Worm (Caenorhabditis elegans) whole organism, young adult: Measurements from ENCODE around the gene F14F3.5.

Experiments
- B0035.1 ChIP-seq: sonication (generic microtip); optimal IDR thresholded peaks from 2 replicates; lab custom pipeline; 2016; ENCODE audit warnings: missing genetic modification characterization, mild to moderate bottlenecking, missing compliant biosample characterization, missing genotype, missing genetic modification reagents
- D2030.7 ChIP-seq: fragments of 200-800 bp; sonication (Bioruptor generic); IDR thresholded peaks from 2 replicates; pipeline ENCODE4 v1.3.6; 2022; ENCODE audit warnings: missing genetic modification reagents, missing genetic modification characterization, missing compliant biosample characterization
- F33H1.4 ChIP-seq: fragments of 200-800 bp; sonication (Bioruptor generic); IDR thresholded peaks from 2 replicates; pipeline ENCODE4 v1.3.6; 2022; ENCODE audit warnings: missing genetic modification reagents, missing genetic modification characterization, missing compliant biosample characterization
- F55B11.4 ChIP-seq: sonication (generic microtip); optimal IDR thresholded peaks from 2 replicates; lab custom pipeline; 2016; ENCODE audit warnings: missing compliant biosample characterization, missing genetic modification characterization, borderline replicate concordance; ENCODE audit not compliant: insufficient read depth
- K11D2.4 ChIP-seq: fragments of 200-800 bp; sonication (Bioruptor generic); IDR thresholded peaks from 2 replicates; pipeline ENCODE4 v1.3.6; 2022; ENCODE audit warnings: missing genetic modification reagents, missing genetic modification characterization, missing compliant biosample characterization
- K12H6.12 ChIP-seq: fragments of 200-800 bp; sonication (Bioruptor generic); optimal IDR thresholded peaks from 2 replicates; lab custom pipeline; 2018; ENCODE audit warnings: mild to moderate bottlenecking, missing genetic modification characterization, missing compliant biosample characterization
- T07F8.4 ChIP-seq: sonication (generic microtip); optimal IDR thresholded peaks from 2 replicates; lab custom pipeline; 2016; ENCODE audit warnings: mild to moderate bottlenecking, missing genetic modification characterization, moderate library complexity, missing compliant biosample characterization
- T26A5.8 ChIP-seq: sonication (generic microtip); optimal IDR thresholded peaks from 2 replicates; lab custom pipeline; 2016; ENCODE audit warnings: missing genetic modification characterization, missing compliant biosample characterization
- Y53F4B.3 ChIP-seq: fragments of 200-800 bp; sonication (Bioruptor generic); IDR thresholded peaks from 2 replicates; pipeline ENCODE4 v1.3.6; 2022; ENCODE audit warnings: missing genetic modification reagents, missing genetic modification characterization, missing compliant biosample characterization
- Y56A3A.18 ChIP-seq: fragments of 200-800 bp; sonication (Bioruptor generic); IDR thresholded peaks from 2 replicates; pipeline ENCODE4 v1.3.6; 2022; ENCODE audit warnings: missing genetic modification reagents, missing genetic modification characterization, missing compliant biosample characterization
- Y67H2A.10 ChIP-seq: fragments of 200-800 bp; sonication (Bioruptor generic); conservative IDR thresholded peaks from 2 replicates; pipeline ENCODE4 v1.3.6; 2022; ENCODE audit warnings: missing genetic modification reagents, missing genetic modification characterization, missing compliant biosample characterization
- Y79H2A.3 ChIP-seq: fragments of 200-800 bp; sonication (Bioruptor generic); conservative IDR thresholded peaks from 2 replicates; pipeline ENCODE4 v1.3.6; 2022; ENCODE audit warnings: missing genetic modification reagents, missing genetic modification characterization, missing compliant biosample characterization
- Y95B8A.8 ChIP-seq: fragments of 200-800 bp; sonication (Bioruptor generic); IDR thresholded peaks from 2 replicates; pipeline ENCODE4 v1.3.6; 2022; ENCODE audit warnings: missing genetic modification reagents, missing genetic modification characterization, missing compliant biosample characterization
- athp-1 ChIP-seq: sonication (generic microtip); optimal IDR thresholded peaks from 2 replicates; lab custom pipeline; 2017; ENCODE audit warnings: mild to moderate bottlenecking, missing genetic modification characterization, missing compliant biosample characterization
- ccch-3 ChIP-seq: fragments of 200-800 bp; sonication (Bioruptor generic); optimal IDR thresholded peaks from 2 replicates; lab custom pipeline; 2018; ENCODE audit warnings: mild to moderate bottlenecking, missing genetic modification characterization, missing compliant biosample characterization
- ceh-58 ChIP-seq: fragments of 200-800 bp; sonication (Bioruptor generic); IDR thresholded peaks from 2 replicates; pipeline ENCODE4 v1.3.6; 2022; ENCODE audit warnings: missing genetic modification characterization, missing compliant biosample characterization
- ceh-79 ChIP-seq: sonication (generic microtip); optimal IDR thresholded peaks from 2 replicates; lab custom pipeline; 2017; ENCODE audit warnings: mild to moderate bottlenecking, missing genetic modification characterization, missing compliant biosample characterization
- chd-7 ChIP-seq: sonication (generic microtip); optimal IDR thresholded peaks from 2 replicates; lab custom pipeline; 2016; ENCODE audit warnings: mild to moderate bottlenecking, missing genetic modification characterization, moderate library complexity, missing compliant biosample characterization
- die-1 ChIP-seq: sonication (generic microtip); optimal IDR thresholded peaks from 2 replicates; lab custom pipeline; 2016; ENCODE audit warnings: missing genotype, mild to moderate bottlenecking, missing genetic modification characterization, missing compliant biosample characterization
- dox-1 ChIP-seq: fragments of 200-800 bp; sonication (Bioruptor generic); IDR thresholded peaks from 2 replicates; pipeline ENCODE4 v1.3.6; 2022; ENCODE audit warnings: missing genetic modification reagents, missing genetic modification characterization, missing compliant biosample characterization
- dpff-1 ChIP-seq: sonication (generic microtip); optimal IDR thresholded peaks from 2 replicates; lab custom pipeline; 2017; ENCODE audit warnings: mild to moderate bottlenecking, missing genetic modification characterization, missing compliant biosample characterization
- egl-18 ChIP-seq: fragments of 200-800 bp; sonication (Bioruptor generic); IDR thresholded peaks from 2 replicates; pipeline ENCODE4 v1.3.6; 2022; ENCODE audit warnings: missing genetic modification reagents, missing genetic modification characterization, missing compliant biosample characterization
- egrh-3 ChIP-seq: fragments of 200-800 bp; sonication (Bioruptor generic); IDR thresholded peaks from 2 replicates; pipeline ENCODE4 v1.3.6; 2022; ENCODE audit warnings: missing genetic modification reagents, missing genetic modification characterization, missing compliant biosample characterization
- ets-4 ChIP-seq: fragments of 200-800 bp; sonication (Bioruptor generic); optimal IDR thresholded peaks from 2 replicates; lab custom pipeline; 2018; ENCODE audit warnings: mild to moderate bottlenecking, missing genetic modification characterization, missing compliant biosample characterization
- him-1 ChIP-seq: sonication (generic microtip); optimal IDR thresholded peaks from 2 replicates; lab custom pipeline; 2016; ENCODE audit warnings: missing genotype, missing genetic modification reagents, missing genetic modification characterization, missing compliant biosample characterization
- hrde-1 ChIP-seq: sonication (generic microtip); optimal IDR thresholded peaks from 2 replicates; lab custom pipeline; 2016; ENCODE audit warnings: missing genetic modification characterization, mild to moderate bottlenecking, missing compliant biosample characterization, moderate library complexity, missing genotype, missing genetic modification reagents, borderline replicate concordance
- lin-26 ChIP-seq: fragments of 200-800 bp; sonication (Bioruptor generic); IDR thresholded peaks from 2 replicates; pipeline ENCODE4 v1.3.6; 2022; ENCODE audit warnings: missing genetic modification reagents, missing genetic modification characterization, missing compliant biosample characterization
- lin-40 ChIP-seq: sonication (generic microtip); optimal IDR thresholded peaks from 2 replicates; lab custom pipeline; 2016; ENCODE audit warnings: missing genetic modification characterization, mild to moderate bottlenecking, missing compliant biosample characterization, missing genotype, missing genetic modification reagents
- mel-28 ChIP-seq: sonication (generic microtip); optimal IDR thresholded peaks from 2 replicates; lab custom pipeline; 2016; ENCODE audit warnings: borderline replicate concordance, mild to moderate bottlenecking, missing genetic modification characterization, missing compliant biosample characterization
- mxl-1 ChIP-seq: sonication (generic microtip); optimal IDR thresholded peaks from 2 replicates; lab custom pipeline; 2016; ENCODE audit warnings: missing genetic modification characterization, missing compliant biosample characterization
- nfya-2 ChIP-seq: fragments of 200-800 bp; sonication (Bioruptor generic); IDR thresholded peaks from 2 replicates; pipeline ENCODE4 v1.3.6; 2022; ENCODE audit warnings: missing genetic modification reagents, missing genetic modification characterization, missing compliant biosample characterization
- nfyb-1 ChIP-seq: fragments of 200-800 bp; sonication (Bioruptor generic); IDR thresholded peaks from 2 replicates; pipeline ENCODE4 v1.3.6; 2022; ENCODE audit warnings: missing genetic modification reagents, missing genetic modification characterization, missing compliant biosample characterization
- nhr-80 ChIP-seq: sonication (generic microtip); optimal IDR thresholded peaks from 2 replicates; lab custom pipeline; 2016; ENCODE audit warnings: missing genetic modification characterization, missing compliant biosample characterization
- nhr-90 ChIP-seq: sonication (generic microtip); optimal IDR thresholded peaks from 2 replicates; lab custom pipeline; 2016; ENCODE audit warnings: missing genotype, mild to moderate bottlenecking, missing genetic modification characterization, missing compliant biosample characterization
- rcor-1 ChIP-seq: fragments of 200-800 bp; sonication (Bioruptor generic); IDR thresholded peaks from 2 replicates; pipeline ENCODE4 v1.3.6; 2022; ENCODE audit warnings: missing genetic modification reagents, missing genetic modification characterization, missing compliant biosample characterization
- sdz-38 ChIP-seq: sonication (generic microtip); optimal IDR thresholded peaks from 2 replicates; lab custom pipeline; 2016; ENCODE audit warnings: missing genotype, missing genetic modification characterization, missing compliant biosample characterization
- snpc-3.4 ChIP-seq: sonication (generic microtip); optimal IDR thresholded peaks from 2 replicates; lab custom pipeline; 2017; ENCODE audit warnings: missing genetic modification characterization, mild to moderate bottlenecking, missing compliant biosample characterization, antibody characterized with exemption, moderate library complexity, missing genotype, missing genetic modification reagents
- somi-1 ChIP-seq: fragments of 200-800 bp; sonication (Bioruptor generic); optimal IDR thresholded peaks from 2 replicates; lab custom pipeline; 2018; ENCODE audit warnings: mild to moderate bottlenecking, missing genetic modification characterization, missing compliant biosample characterization
- tbp1 ChIP-seq: fragments of 200-800 bp; sonication (Bioruptor generic); optimal IDR thresholded peaks from 2 replicates; lab custom pipeline; 2018; ENCODE audit warnings: mild to moderate bottlenecking, missing genetic modification characterization, missing compliant biosample characterization

Gene F14F3.5

ce11 chrX:10491875-10492523, 37.0 kb downstream of the F14F3.5 start:
- TF ChIP-seq Y53F4B.3 (GFP tag; lab: Robert Waterston, UW) (no peak), nfyb-1 (GFP tag; lab: Robert Waterston, UW) (no peak), F33H1.4 (GFP tag; lab: Robert Waterston, UW) (no peak), T26A5.8 (no peak), nfya-2 (GFP tag; lab: Robert Waterston, UW) (no peak), snpc-3.4 (tag; lab: Kevin White, UChicago) (no peak), K12H6.12 (tag; lab: Kevin White, UChicago) (no peak), sdz-38 (tag; lab: Kevin White, UChicago) (no peak), mxl-1 (tag; lab: Kevin White, UChicago) (no peak), ceh-79 (tag; lab: Kevin White, UChicago) (no peak)

ce11 chrX:10491044-10491443, 38.0 kb downstream of the F14F3.5 start, which contains the start of gene C33D3.5:
Gene C33D3.5 (plus strand): TSS chrX:10491344.
- TF ChIP-seq ccch-3 (GFP tag; lab: Kevin White, UChicago) (no peak), rcor-1 (GFP tag; lab: Robert Waterston, UW) (no peak), athp-1 (no peak), mel-28 (tag; lab: Kevin White, UChicago) (no peak), ets-4 (GFP tag; lab: Kevin White, UChicago) (no peak), K12H6.12 (tag; lab: Kevin White, UChicago) (no peak), D2030.7 (no peak), him-1 (tag; lab: Kevin White, UChicago) (no peak), dox-1 (GFP tag; lab: Robert Waterston, UW) (no peak), F55B11.4 (tag; lab: Kevin White, UChicago) (no peak), lin-26 (GFP tag; lab: Robert Waterston, UW) (no peak), egl-18 (no peak), egrh-3 (GFP tag; lab: Robert Waterston, UW) (no peak), K11D2.4 (GFP tag; lab: Robert Waterston, UW) (no peak), T07F8.4 (tag; lab: Kevin White, UChicago) (no peak), die-1 (tag; lab: Kevin White, UChicago) (no peak), nfyb-1 (GFP tag; lab: Robert Waterston, UW) (no peak), nhr-80 (tag; lab: Kevin White, UChicago) (no peak)

ce11 chrX:10488763-10489162, 40.3 kb downstream of the F14F3.5 start, which contains the start of gene C33D3.4:
Gene C33D3.4 (plus strand): TSS chrX:10489063.
- TF ChIP-seq B0035.1 (tag; lab: Kevin White, UChicago) (no peak), tbp1 (GFP tag; lab: Kevin White, UChicago) (no peak)

- no peak for TF ChIP-seq hrde-1 (tag; lab: Kevin White, UChicago)
- TF ChIP-seq Y56A3A.18 (GFP tag; lab: Robert Waterston, UW), result no peak
- no peak for TF ChIP-seq lin-40 (tag; lab: Kevin White, UChicago)
- no peak for TF ChIP-seq Y95B8A.8 (GFP tag; lab: Robert Waterston, UW)
- no peak for TF ChIP-seq egl-18
- TF ChIP-seq Y79H2A.3, result no peak
- TF ChIP-seq him-1 (tag; lab: Kevin White, UChicago), result no peak
- TF ChIP-seq ceh-58 (GFP tag; lab: Robert Waterston, UW), result no peak
- TF ChIP-seq dpff-1, result no peak
- no peak for TF ChIP-seq somi-1 (GFP tag; lab: Kevin White, UChicago)
- TF ChIP-seq chd-7, result no peak
- no peak for TF ChIP-seq Y67H2A.10 (GFP tag; lab: Robert Waterston, UW)
- TF ChIP-seq nhr-90 (tag; lab: Kevin White, UChicago), result no peak
These were observed 43.7 kb downstream of the F14F3.5 start, which contains the start of gene C33D3.3 for ce11 chrX:10485300-10485755. Gene C33D3.3 (plus strand): TSS chrX:10485350.
